Worm (Caenorhabditis elegans) whole organism, L2 larva: ENCODE measurements around the gene F59G1.4.
"Not testable (repeated sequence)": the region's sequence is repeated elsewhere in the genome, so short reads cannot be mapped to it uniquely, and the experiment has no call there.

Experiments used
- C34F6.9 ChIP-seq: fragments of 150-350 bp; optimal IDR thresholded peaks from 2 replicates; lab custom pipeline; 2014; ENCODE audit warnings: missing biosample characterization, missing genetic modification characterization
- F13H6.1 ChIP-seq: sonication (generic microtip); optimal IDR thresholded peaks from 2 replicates; lab custom pipeline; 2016; ENCODE audit warnings: missing genetic modification characterization, missing compliant biosample characterization
- Y55F3AM.14 ChIP-seq: fragments of 200-800 bp; sonication (Bioruptor generic); optimal IDR thresholded peaks from 2 replicates; lab custom pipeline; 2018; ENCODE audit warnings: mild to moderate bottlenecking, missing genetic modification characterization, missing compliant biosample characterization
- aly-2 ChIP-seq: fragments of 150-350 bp; optimal IDR thresholded peaks from 2 replicates; lab custom pipeline; 2014; ENCODE audit warnings: missing biosample characterization, missing genetic modification characterization
- ama-1 ChIP-seq: fragments of 150-350 bp; optimal IDR thresholded peaks from 2 replicates; lab custom pipeline; 2018; ENCODE audit warnings: inconsistent platforms
- blmp-1 ChIP-seq: sonication (generic microtip); optimal IDR thresholded peaks from 2 replicates; lab custom pipeline; 2017; ENCODE audit warnings: missing genetic modification characterization, mild to moderate bottlenecking, missing compliant biosample characterization, antibody characterized with exemption, moderate library complexity; ENCODE audit not compliant: insufficient read depth
- ceh-16 ChIP-seq: fragments of 150-350 bp; optimal IDR thresholded peaks from 2 replicates; lab custom pipeline; 2014; ENCODE audit warnings: missing biosample characterization, missing genetic modification characterization
- ceh-82 ChIP-seq: fragments of 150-350 bp; optimal IDR thresholded peaks from 2 replicates; lab custom pipeline; 2014; ENCODE audit warnings: missing biosample characterization, missing genetic modification characterization
- dmd-4 ChIP-seq: sonication (generic microtip); optimal IDR thresholded peaks from 2 replicates; lab custom pipeline; 2017; ENCODE audit warnings: missing biosample characterization, missing genetic modification characterization
- egl-27 ChIP-seq: sonication (generic microtip); optimal IDR thresholded peaks from 3 replicates; lab custom pipeline; 2017; ENCODE audit warnings: missing biosample characterization, missing genetic modification reagents, missing genetic modification characterization
- elt-1 ChIP-seq: fragments of 150-350 bp; optimal IDR thresholded peaks from 2 replicates; lab custom pipeline; 2014; ENCODE audit warnings: missing biosample characterization, missing genetic modification characterization
- elt-3 ChIP-seq: sonication (generic microtip); optimal IDR thresholded peaks from 2 replicates; lab custom pipeline; 2017; ENCODE audit warnings: missing biosample characterization, missing genetic modification characterization
- fos-1 ChIP-seq: fragments of 150-350 bp; optimal IDR thresholded peaks from 2 replicates; lab custom pipeline; 2014; ENCODE audit warnings: missing biosample characterization, missing genetic modification characterization
- gmeb-1 ChIP-seq: fragments of 150-350 bp; optimal IDR thresholded peaks from 2 replicates; lab custom pipeline; 2014; ENCODE audit warnings: missing biosample characterization, missing genetic modification characterization
- lin-11 ChIP-seq: fragments of 150-350 bp; sonication (generic microtip); optimal IDR thresholded peaks from 2 replicates; lab custom pipeline; 2014; ENCODE audit warnings: missing biosample characterization, missing genetic modification characterization, inconsistent platforms, mixed read lengths
- lin-39 ChIP-seq: fragments of 150-350 bp; optimal IDR thresholded peaks from 2 replicates; lab custom pipeline; 2014; ENCODE audit warnings: missing biosample characterization, missing genetic modification reagents, missing genetic modification characterization
- lsy-2 ChIP-seq, 2 experiments: fragments of 150-350 bp in 1 of 2; sonication (generic microtip) in 1 of 2; optimal IDR thresholded peaks; 2 replicates each; lab custom pipeline; 2014 to 2017; ENCODE audit warnings: missing biosample characterization in 2 of 2, missing genetic modification characterization in 2 of 2
- mab-5 ChIP-seq: fragments of 150-350 bp; optimal IDR thresholded peaks from 2 replicates; lab custom pipeline; 2014; ENCODE audit warnings: missing biosample characterization, missing genetic modification characterization
- mbf-1 ChIP-seq: sonication (generic microtip); optimal IDR thresholded peaks from 2 replicates; lab custom pipeline; 2017; ENCODE audit warnings: missing biosample characterization, missing genetic modification characterization
- mdl-1 ChIP-seq, 2 experiments: fragments of 150-350 bp in 1 of 2; sonication (generic microtip) in 1 of 2; optimal IDR thresholded peaks; 2 replicates each; lab custom pipeline; 2017; ENCODE audit warnings: missing biosample characterization in 2 of 2, missing genetic modification characterization in 2 of 2
- nhr-12 ChIP-seq: fragments of 150-350 bp; optimal IDR thresholded peaks from 2 replicates; lab custom pipeline; 2014; ENCODE audit warnings: missing biosample characterization, missing genetic modification characterization
- nhr-129 ChIP-seq: fragments of 150-350 bp; optimal IDR thresholded peaks from 2 replicates; lab custom pipeline; 2014; ENCODE audit warnings: missing biosample characterization, missing genetic modification characterization
- nhr-21 ChIP-seq: fragments of 150-350 bp; optimal IDR thresholded peaks from 2 replicates; lab custom pipeline; 2014; ENCODE audit warnings: missing biosample characterization, missing genetic modification characterization
- nhr-23 ChIP-seq: fragments of 150-350 bp; optimal IDR thresholded peaks from 2 replicates; lab custom pipeline; 2014; ENCODE audit warnings: missing biosample characterization, missing genetic modification reagents, missing genetic modification characterization
- nhr-237 ChIP-seq: fragments of 150-350 bp; optimal IDR thresholded peaks from 2 replicates; lab custom pipeline; 2014; ENCODE audit warnings: missing biosample characterization, missing genetic modification characterization
- nhr-25 ChIP-seq: fragments of 150-350 bp; sonication (generic microtip); optimal IDR thresholded peaks from 3 replicates; lab custom pipeline; 2014; ENCODE audit warnings: missing biosample characterization, missing genetic modification characterization
- nhr-6 ChIP-seq: fragments of 150-350 bp; optimal IDR thresholded peaks from 2 replicates; lab custom pipeline; 2014; ENCODE audit warnings: missing biosample characterization, missing genetic modification characterization
- peb-1 ChIP-seq: fragments of 150-350 bp; optimal IDR thresholded peaks from 2 replicates; lab custom pipeline; 2014; ENCODE audit warnings: missing biosample characterization, missing genetic modification characterization
- sem-4 ChIP-seq: fragments of 150-350 bp; optimal IDR thresholded peaks from 2 replicates; lab custom pipeline; 2014; ENCODE audit warnings: missing biosample characterization, missing genetic modification reagents, missing genetic modification characterization
- skn-1 ChIP-seq: sonication (generic microtip); optimal IDR thresholded peaks from 2 replicates; lab custom pipeline; 2017; ENCODE audit warnings: missing biosample characterization, missing genetic modification characterization
- sma-3 ChIP-seq: sonication (generic microtip); optimal IDR thresholded peaks from 2 replicates; lab custom pipeline; 2016; ENCODE audit warnings: missing genetic modification reagents, missing genetic modification characterization, missing compliant biosample characterization
- sma-9 ChIP-seq, 2 experiments: fragments of 150-350 bp in 1 of 2; sonication (generic microtip) in 1 of 2; optimal IDR thresholded peaks; 2 replicates each; lab custom pipeline; 2014 to 2016; ENCODE audit warnings: missing genetic modification characterization in 2 of 2, mild to moderate bottlenecking in 1 of 2, missing biosample characterization in 1 of 2, missing compliant biosample characterization in 1 of 2, missing genetic modification reagents in 1 of 2, moderate library complexity in 1 of 2
- snpc-4 ChIP-seq: fragments of 150-350 bp; optimal IDR thresholded peaks from 2 replicates; lab custom pipeline; 2014; ENCODE audit warnings: missing biosample characterization, missing genetic modification characterization
- unc-39 ChIP-seq: fragments of 150-350 bp; optimal IDR thresholded peaks from 2 replicates; lab custom pipeline; 2014; ENCODE audit warnings: missing biosample characterization, missing genetic modification characterization
- unc-55 ChIP-seq: fragments of 150-350 bp; sonication (generic microtip); optimal IDR thresholded peaks from 3 replicates; lab custom pipeline; 2014; ENCODE audit warnings: missing biosample characterization, missing genetic modification reagents, missing genetic modification characterization
- zag-1 ChIP-seq: fragments of 150-350 bp; optimal IDR thresholded peaks from 2 replicates; lab custom pipeline; 2014; ENCODE audit warnings: missing biosample characterization, missing genetic modification characterization

Gene F59G1.4

ce11 chrII:5874130-5874529, 21.8 kb upstream of the F59G1.4 start:
- TF ChIP-seq sma-3 (GFP tag; lab: Kevin White, UChicago) (peak; percentile 36), nhr-129 (tag; lab: Kevin White, UChicago) (peak; percentile 80), nhr-25 (tag; lab: Kevin White, UChicago) (peak; percentile 3), sma-9 (GFP tag; optimal IDR thresholded peaks at IDR 0.05; lab: Kevin White, UChicago) (peak; percentile 64), sma-9 (tag; optimal IDR thresholded peaks at IDR 0.05; lab: Kevin White, UChicago) (no peak), ceh-82 (tag; lab: Kevin White, UChicago) (no peak), C34F6.9 (tag; lab: Kevin White, UChicago) (peak; percentile 46), elt-3 (no peak), lsy-2 (tag; optimal IDR thresholded peaks at IDR 0.05; lab: Kevin White, UChicago) (peak in 1 of 2 experiments; percentile 27), blmp-1 (tag; lab: Kevin White, UChicago) (peak; percentile 51)
- TF ChIP-seq, all 48 proteins: peak for 7

ce11 chrII:5876053-5876452, 19.9 kb upstream of the F59G1.4 start, which contains the start of gene F55C12.6:
TSS of gene F55C12.6 (minus strand) at chrII:5876153.
- TF ChIP-seq aly-2 (tag; lab: Kevin White, UChicago) (no peak), peb-1 (tag; lab: Kevin White, UChicago) (no peak), zag-1 (tag; lab: Kevin White, UChicago) (no peak), nhr-23 (tag; lab: Kevin White, UChicago) (no peak), lin-11 (tag; lab: Kevin White, UChicago) (no peak), gmeb-1 (tag; lab: Kevin White, UChicago) (no peak), F13H6.1 (tag; lab: Kevin White, UChicago) (no peak), sem-4 (tag; lab: Kevin White, UChicago) (no peak), fos-1 (tag; lab: Kevin White, UChicago) (no peak), nhr-12 (no peak), nhr-6 (no peak), skn-1 (tag; lab: Kevin White, UChicago) (no peak), mbf-1 (tag; lab: Kevin White, UChicago) (no peak), nhr-129 (tag; lab: Kevin White, UChicago) (no peak), dmd-4 (tag; lab: Kevin White, UChicago) (no peak), C34F6.9 (tag; lab: Kevin White, UChicago) (no peak), mab-5 (tag; lab: Kevin White, UChicago) (no peak), lsy-2 (tag; optimal IDR thresholded peaks at IDR 0.05; lab: Kevin White, UChicago) (no peak), sma-3 (GFP tag; lab: Kevin White, UChicago) (no peak), ama-1 (lab: Kevin White, UChicago) (no peak)

- TF ChIP-seq blmp-1 (tag; lab: Kevin White, UChicago); sma-9 (GFP tag; optimal IDR thresholded peaks at IDR 0.05; lab: Kevin White, UChicago); sma-9 (tag; optimal IDR thresholded peaks at IDR 0.05; lab: Kevin White, UChicago); gmeb-1 (tag; lab: Kevin White, UChicago): not testable (repeated sequence)
- TF ChIP-seq, all 48 proteins: peak for 0; not testable (repeated sequence) for 48
Measured at ce11 chrII:5876511-5876910, 19.5 kb upstream of the F59G1.4 start, which contains the start of gene F55C12.2. TSS of gene F55C12.2 (plus strand) at chrII:5876811.

- TF ChIP-seq Y55F3AM.14 (GFP tag; lab: Kevin White, UChicago) (no peak), snpc-4 (tag; lab: Kevin White, UChicago) (no peak), elt-1 (tag; lab: Kevin White, UChicago) (no peak), mbf-1 (tag; lab: Kevin White, UChicago) (no peak), F13H6.1 (tag; lab: Kevin White, UChicago) (no peak), unc-39 (no peak), nhr-12 (no peak), nhr-21 (tag; lab: Kevin White, UChicago) (no peak), nhr-25 (tag; lab: Kevin White, UChicago) (peak; percentile 72), C34F6.9 (tag; lab: Kevin White, UChicago) (peak; percentile 22), lin-11 (tag; lab: Kevin White, UChicago) (no peak), ceh-82 (tag; lab: Kevin White, UChicago) (no peak), blmp-1 (tag; lab: Kevin White, UChicago) (no peak), nhr-237 (tag; lab: Kevin White, UChicago) (no peak), lin-39 (tag; lab: Kevin White, UChicago) (no peak), egl-27 (tag; lab: Kevin White, UChicago) (no peak), mdl-1 (tag; optimal IDR thresholded peaks at IDR 0.05; lab: Kevin White, UChicago) (no peak), dmd-4 (tag; lab: Kevin White, UChicago) (no peak), unc-55 (GFP tag; lab: Kevin White, UChicago) (no peak), lsy-2 (tag; optimal IDR thresholded peaks at IDR 0.05; lab: Kevin White, UChicago) (peak in 1 of 2 experiments; percentile 10), sma-3 (GFP tag; lab: Kevin White, UChicago) (no peak), ceh-16 (tag; lab: Kevin White, UChicago) (peak; percentile 3)
Measured at ce11 chrII:5880677-5881076, 15.3 kb upstream of the F59G1.4 start.
